Fruit fly (Drosophila melanogaster): ENCODE measurements around the gene CG43229.

dm6 chrX:18185944-18186343 lies 47.6 kb downstream of the CG43229 start:
- no peak for TF ChIP-seq insv (optimal IDR thresholded peaks at IDR 0.05)
- TF ChIP-seq psq (optimal IDR thresholded peaks at IDR 0.05) = no peak
- TF ChIP-seq Sin3A (optimal IDR thresholded peaks at IDR 0.05) = no peak
- no peak for TF ChIP-seq Myc (optimal IDR thresholded peaks at IDR 0.05)
- no peak for TF ChIP-seq ttk (optimal IDR thresholded peaks at IDR 0.05)
